Worm (Caenorhabditis elegans) whole organism, L4 larva: ENCODE results near the gene C47E12.12.

Source experiments
- R02D3.7 ChIP-seq: fragments of 150-350 bp; sonication (generic microtip); optimal IDR thresholded peaks from 3 replicates; lab custom pipeline; 2014; ENCODE audit warnings: missing biosample characterization, missing genetic modification characterization
- T26A8.4 ChIP-seq: fragments of 200-800 bp; sonication (Bioruptor generic); IDR thresholded peaks from 2 replicates; pipeline ENCODE4 v1.3.6; 2022; ENCODE audit warnings: missing genetic modification characterization, missing compliant biosample characterization
- Y105C5A.15 ChIP-seq: fragments of 200-800 bp; sonication (Bioruptor generic); IDR thresholded peaks from 2 replicates; pipeline ENCODE4 v1.3.6; 2022; ENCODE audit warnings: missing genetic modification characterization, missing compliant biosample characterization
- Y48G9A.11 ChIP-seq: fragments of 200-800 bp; sonication (Bioruptor generic); IDR thresholded peaks from 2 replicates; pipeline ENCODE4 v1.3.6; 2022; ENCODE audit warnings: missing genetic modification reagents, missing genetic modification characterization, missing compliant biosample characterization
- ZK337.2 ChIP-seq: fragments of 200-800 bp; sonication (Bioruptor generic); IDR thresholded peaks from 2 replicates; pipeline ENCODE4 v1.3.6; 2022; ENCODE audit warnings: missing genetic modification reagents, missing genetic modification characterization, missing compliant biosample characterization
- ZK546.5 ChIP-seq, 2 experiments: sonication (generic microtip); optimal IDR thresholded peaks; 2 replicates each; lab custom pipeline; 2017; ENCODE audit warnings: missing biosample characterization in 2 of 2, missing genetic modification characterization in 2 of 2
- ama-1 ChIP-seq: fragments of 150-350 bp; optimal IDR thresholded peaks from 2 replicates; lab custom pipeline; 2014; ENCODE audit warnings: inconsistent platforms, mixed read lengths
- arid-1 ChIP-seq: fragments of 200-800 bp; sonication (Bioruptor generic); conservative IDR thresholded peaks from 2 replicates; pipeline ENCODE4 v1.3.6; 2022; ENCODE audit warnings: missing genetic modification reagents, missing genetic modification characterization, missing compliant biosample characterization
- attf-4 ChIP-seq: sonication (generic microtip); optimal IDR thresholded peaks from 3 replicates; lab custom pipeline; 2017; ENCODE audit warnings: missing biosample characterization, missing genetic modification characterization
- ceh-20 ChIP-seq: fragments of 200-800 bp; sonication (Bioruptor generic); IDR thresholded peaks from 2 replicates; pipeline ENCODE4 v1.3.6; 2022; ENCODE audit warnings: missing genetic modification reagents, missing genetic modification characterization, missing compliant biosample characterization
- ceh-28 ChIP-seq: fragments of 150-350 bp; optimal IDR thresholded peaks from 2 replicates; lab custom pipeline; 2014; ENCODE audit warnings: missing biosample characterization, missing genetic modification reagents, missing genetic modification characterization
- ceh-82 ChIP-seq: sonication (generic microtip); optimal IDR thresholded peaks from 2 replicates; lab custom pipeline; 2017; ENCODE audit warnings: missing biosample characterization, missing genetic modification characterization
- cey-2 ChIP-seq: sonication (generic microtip); optimal IDR thresholded peaks from 3 replicates; lab custom pipeline; 2017; ENCODE audit warnings: missing genetic modification characterization, mild to moderate bottlenecking, missing compliant biosample characterization, antibody characterized with exemption, borderline replicate concordance; ENCODE audit not compliant: insufficient read depth
- daf-16 ChIP-seq, 3 experiments: sonication (generic microtip); optimal IDR thresholded peaks; 2 replicates each; lab custom pipeline; 2016 to 2017; ENCODE audit warnings: missing genetic modification characterization in 3 of 3, missing genetic modification reagents in 3 of 3, mild to moderate bottlenecking in 2 of 3, missing compliant biosample characterization in 2 of 3, missing biosample characterization in 1 of 3, moderate library complexity in 1 of 3
- daf-19 ChIP-seq: fragments of 200-800 bp; sonication (Bioruptor generic); conservative IDR thresholded peaks from 2 replicates; pipeline ENCODE4 v1.3.6; 2022; ENCODE audit warnings: missing genetic modification characterization, missing compliant biosample characterization
- dmd-8 ChIP-seq: fragments of 200-800 bp; sonication (Bioruptor generic); IDR thresholded peaks from 2 replicates; pipeline ENCODE4 v1.3.6; 2022; ENCODE audit warnings: missing genetic modification characterization, missing compliant biosample characterization
- dmd-9 ChIP-seq: fragments of 200-800 bp; sonication (Bioruptor generic); IDR thresholded peaks from 2 replicates; pipeline ENCODE4 v1.3.6; 2022; ENCODE audit warnings: missing genetic modification reagents, missing genetic modification characterization, missing compliant biosample characterization
- dpl-1 ChIP-seq: fragments of 150-350 bp; optimal IDR thresholded peaks from 2 replicates; lab custom pipeline; 2014; ENCODE audit warnings: missing biosample characterization, missing genetic modification reagents, missing genetic modification characterization
- dve-1 ChIP-seq: sonication (generic microtip); optimal IDR thresholded peaks from 2 replicates; lab custom pipeline; 2017; ENCODE audit warnings: antibody characterized with exemption, mild to moderate bottlenecking, missing genetic modification characterization, missing compliant biosample characterization; ENCODE audit not compliant: insufficient read depth
- egl-27 ChIP-seq: sonication (generic microtip); optimal IDR thresholded peaks from 3 replicates; lab custom pipeline; 2017; ENCODE audit warnings: missing biosample characterization, missing genetic modification reagents, missing genetic modification characterization
- egl-43 ChIP-seq: fragments of 200-800 bp; sonication (Bioruptor generic); IDR thresholded peaks from 2 replicates; pipeline ENCODE4 v1.3.6; 2022; ENCODE audit warnings: missing genetic modification reagents, missing genetic modification characterization, missing compliant biosample characterization
- hlh-11 ChIP-seq: fragments of 200-800 bp; sonication (Bioruptor generic); optimal IDR thresholded peaks from 2 replicates; lab custom pipeline; 2018; ENCODE audit warnings: mild to moderate bottlenecking, missing genetic modification characterization, missing compliant biosample characterization
- hmg-1.1 ChIP-seq: fragments of 200-800 bp; sonication (Bioruptor generic); IDR thresholded peaks from 2 replicates; pipeline ENCODE4 v1.3.6; 2022; ENCODE audit warnings: missing genetic modification reagents, missing genetic modification characterization, missing compliant biosample characterization
- jun-1 ChIP-seq: fragments of 150-350 bp; optimal IDR thresholded peaks from 2 replicates; lab custom pipeline; 2014; ENCODE audit warnings: missing biosample characterization, missing genetic modification reagents, missing genetic modification characterization
- lin-13 ChIP-seq: fragments of 150-350 bp; optimal IDR thresholded peaks from 2 replicates; lab custom pipeline; 2014; ENCODE audit warnings: missing biosample characterization, missing genetic modification reagents, missing genetic modification characterization
- lin-15B ChIP-seq: fragments of 150-350 bp; sonication (generic microtip); optimal IDR thresholded peaks from 3 replicates; lab custom pipeline; 2014; ENCODE audit warnings: missing biosample characterization, missing genetic modification characterization
- lin-29 ChIP-seq: fragments of 200-800 bp; sonication (Bioruptor generic); IDR thresholded peaks from 2 replicates; pipeline ENCODE4 v1.3.6; 2022; ENCODE audit warnings: missing genetic modification reagents, missing genetic modification characterization, missing compliant biosample characterization
- lin-38 ChIP-seq: fragments of 200-800 bp; sonication (Bioruptor generic); IDR thresholded peaks from 2 replicates; pipeline ENCODE4 v1.3.6; 2022; ENCODE audit warnings: missing genetic modification reagents, missing genetic modification characterization, missing compliant biosample characterization
- lir-3 ChIP-seq: sonication (generic microtip); optimal IDR thresholded peaks from 2 replicates; lab custom pipeline; 2016; ENCODE audit warnings: mild to moderate bottlenecking, missing genetic modification characterization, missing compliant biosample characterization
- madf-5 ChIP-seq, 2 experiments: fragments of 200-800 bp; sonication (Bioruptor generic); IDR thresholded peaks; 2 replicates each; pipeline ENCODE4 v1.3.6; 2022; ENCODE audit warnings: missing compliant biosample characterization in 2 of 2, missing genetic modification characterization in 2 of 2
- mes-2 ChIP-seq: sonication (generic microtip); optimal IDR thresholded peaks from 2 replicates; lab custom pipeline; 2016; ENCODE audit warnings: missing genotype, mild to moderate bottlenecking, missing genetic modification characterization, missing compliant biosample characterization; ENCODE audit not compliant: poor library complexity, severe bottlenecking
- mxl-3 ChIP-seq: fragments of 200-800 bp; sonication (Bioruptor generic); optimal IDR thresholded peaks from 2 replicates; lab custom pipeline; 2018; ENCODE audit warnings: mild to moderate bottlenecking, missing genetic modification characterization, missing compliant biosample characterization
- nhr-11 ChIP-seq: fragments of 150-350 bp; optimal IDR thresholded peaks from 2 replicates; lab custom pipeline; 2014; ENCODE audit warnings: missing biosample characterization, missing genetic modification characterization
- nhr-25 ChIP-seq: sonication (generic microtip); optimal IDR thresholded peaks from 2 replicates; lab custom pipeline; 2017; ENCODE audit warnings: missing genetic modification characterization, mild to moderate bottlenecking, missing compliant biosample characterization, antibody characterized with exemption, moderate library complexity, borderline replicate concordance; ENCODE audit not compliant: insufficient read depth
- nhr-28 ChIP-seq: fragments of 150-350 bp; optimal IDR thresholded peaks from 2 replicates; lab custom pipeline; 2014; ENCODE audit warnings: missing biosample characterization, missing genetic modification characterization
- nhr-6 ChIP-seq: fragments of 150-350 bp; optimal IDR thresholded peaks from 2 replicates; lab custom pipeline; 2014; ENCODE audit warnings: missing biosample characterization, missing genetic modification characterization
- rbr-2 ChIP-seq: sonication (generic microtip); optimal IDR thresholded peaks from 2 replicates; lab custom pipeline; 2016; ENCODE audit warnings: missing genotype, missing genetic modification characterization, missing compliant biosample characterization
- sdz-12 ChIP-seq: fragments of 200-800 bp; sonication (Bioruptor generic); optimal IDR thresholded peaks from 2 replicates; lab custom pipeline; 2018; ENCODE audit warnings: mild to moderate bottlenecking, missing genetic modification characterization, missing compliant biosample characterization
- snpc-1.2 ChIP-seq: fragments of 200-800 bp; sonication (Bioruptor generic); IDR thresholded peaks from 2 replicates; pipeline ENCODE4 v1.3.6; 2022; ENCODE audit warnings: missing genetic modification reagents, missing genetic modification characterization, missing compliant biosample characterization
- snpc-4 ChIP-seq: fragments of 150-350 bp; optimal IDR thresholded peaks from 2 replicates; lab custom pipeline; 2014; ENCODE audit warnings: missing biosample characterization, missing genetic modification characterization
- tag-97 ChIP-seq: fragments of 200-800 bp; sonication (Bioruptor generic); IDR thresholded peaks from 2 replicates; pipeline ENCODE4 v1.3.6; 2022; ENCODE audit warnings: missing genetic modification characterization, missing compliant biosample characterization
- tra-1 ChIP-seq: fragments of 200-800 bp; sonication (Bioruptor generic); IDR thresholded peaks from 2 replicates; pipeline ENCODE4 v1.3.6; 2022; ENCODE audit warnings: missing genetic modification reagents, missing genetic modification characterization, missing compliant biosample characterization
- unc-39 ChIP-seq: sonication (generic microtip); optimal IDR thresholded peaks from 2 replicates; lab custom pipeline; 2017; ENCODE audit warnings: missing biosample characterization, missing genetic modification characterization
- vab-7 ChIP-seq: fragments of 200-800 bp; sonication (Bioruptor generic); IDR thresholded peaks from 2 replicates; pipeline ENCODE4 v1.3.6; 2022; ENCODE audit warnings: missing genetic modification reagents, missing genetic modification characterization, missing compliant biosample characterization
- zag-1 ChIP-seq: fragments of 150-350 bp; optimal IDR thresholded peaks from 2 replicates; lab custom pipeline; 2014; ENCODE audit warnings: missing biosample characterization, missing genetic modification characterization
- zfp-2 ChIP-seq: sonication (generic microtip); optimal IDR thresholded peaks from 2 replicates; lab custom pipeline; 2016; ENCODE audit warnings: mild to moderate bottlenecking, missing genetic modification characterization, missing compliant biosample characterization
- zip-2 ChIP-seq: fragments of 150-350 bp; optimal IDR thresholded peaks from 2 replicates; lab custom pipeline; 2014; ENCODE audit warnings: missing biosample characterization, missing genetic modification characterization

C47E12.12 gene

ce11 chrIV:9994895-9995394 is 22.4 kb upstream of the C47E12.12 start, which contains the start of gene uba-1 (continued):
- TF ChIP-seq cey-2 (tag; lab: Kevin White, UChicago) (no peak), snpc-1.2 (GFP tag; lab: Robert Waterston, UW) (0 out of 2 replicates have a peak, but pooled peaks have one; percentile 43), daf-16 (GFP tag; optimal IDR thresholded peaks at IDR 0.05; lab: Kevin White, UChicago) (peak in 1 of 2 experiments; percentile 45), daf-16 (tag; optimal IDR thresholded peaks at IDR 0.05; lab: Kevin White, UChicago) (peak; percentile 65), snpc-4 (tag; lab: Kevin White, UChicago) (no peak), mxl-3 (no peak), sdz-12 (no peak), nhr-28 (peak; percentile 19), ama-1 (lab: Kevin White, UChicago) (peak; percentile 77), zip-2 (tag; lab: Kevin White, UChicago) (peak; percentile 61), T26A8.4 (GFP tag; lab: Robert Waterston, UW) (peak; percentile 75), dve-1 (tag; lab: Kevin White, UChicago) (peak; percentile 87), jun-1 (tag; lab: Kevin White, UChicago) (no peak), R02D3.7 (tag; lab: Kevin White, UChicago) (no peak), egl-43 (GFP tag; lab: Robert Waterston, UW) (0 out of 2 replicates have a peak, but pooled peaks have one; percentile 19), ceh-82 (tag; lab: Kevin White, UChicago) (no peak), vab-7 (GFP tag; lab: Robert Waterston, UW) (0 out of 2 replicates have a peak, but pooled peaks have one; percentile 15)

ce11 chrIV:9993403-9994132 is 21.0 kb upstream of the C47E12.12 start:
- TF ChIP-seq ZK546.5 (tag; optimal IDR thresholded peaks at IDR 0.05; lab: Kevin White, UChicago) (no peak), dve-1 (tag; lab: Kevin White, UChicago) (peak; percentile 13), tag-97 (no peak), mes-2 (tag; lab: Kevin White, UChicago) (no peak), Y105C5A.15 (GFP tag; lab: Robert Waterston, UW) (no peak), lin-13 (GFP tag; lab: Kevin White, UChicago) (peak; percentile 22), hlh-11 (tag; lab: Kevin White, UChicago) (peak; percentile 26), sdz-12 (no peak), zfp-2 (tag; lab: Kevin White, UChicago) (no peak), Y48G9A.11 (GFP tag; lab: Robert Waterston, UW) (no peak), ceh-20 (GFP tag; lab: Robert Waterston, UW) (no peak), lir-3 (tag; lab: Kevin White, UChicago) (no peak), snpc-4 (tag; lab: Kevin White, UChicago) (no peak), madf-5 (GFP tag; IDR thresholded peaks at IDR 0.05; lab: Robert Waterston, UW) (no peak), nhr-11 (tag; lab: Kevin White, UChicago) (no peak), lin-38 (GFP tag; lab: Robert Waterston, UW) (peak; percentile 36), ZK337.2 (GFP tag; lab: Robert Waterston, UW) (no peak), ceh-82 (tag; lab: Kevin White, UChicago) (no peak), egl-27 (no peak), lin-29 (no peak), unc-39 (tag; lab: Kevin White, UChicago) (no peak), hmg-1.1 (no peak), zag-1 (tag; lab: Kevin White, UChicago) (no peak), daf-19 (no peak), nhr-6 (tag; lab: Kevin White, UChicago) (peak; percentile 35), arid-1 (GFP tag; lab: Robert Waterston, UW) (no peak), tra-1 (GFP tag; lab: Robert Waterston, UW) (no peak), dmd-9 (no peak), lin-15B (tag; lab: Kevin White, UChicago) (no peak), R02D3.7 (tag; lab: Kevin White, UChicago) (no peak), nhr-25 (tag; lab: Kevin White, UChicago) (no peak), ceh-28 (tag; lab: Kevin White, UChicago) (no peak), rbr-2 (tag; lab: Kevin White, UChicago) (no peak), dpl-1 (GFP tag; lab: Kevin White, UChicago) (no peak), jun-1 (tag; lab: Kevin White, UChicago) (no peak), attf-4 (no peak), dmd-8 (GFP tag; lab: Robert Waterston, UW) (no peak)
